Worm (Caenorhabditis elegans): ENCODE data around the gene ZK688.11.

ce11 chrIII:7917667-7918066 is 32.9 kb upstream of the ZK688.11 start, which contains the start of gene gly-3:
- TF ChIP-seq ceh-22 (tag; optimal IDR thresholded peaks at IDR 0.05) (no peak), mec-3 (tag; optimal IDR thresholded peaks at IDR 0.05; ENCODE audit: borderline replicate concordance) (no peak), C08G9.2 (tag; optimal IDR thresholded peaks at IDR 0.05) (no peak), ceh-48 (tag; optimal IDR thresholded peaks at IDR 0.05) (no peak), pha-4 (tag; optimal IDR thresholded peaks at IDR 0.05) (no peak), gmeb-2 (tag; optimal IDR thresholded peaks at IDR 0.05) (no peak), elt-4 (tag; optimal IDR thresholded peaks at IDR 0.05) (no peak), tbx-7 (tag; optimal IDR thresholded peaks at IDR 0.05) (no peak), nfya-1 (tag; optimal IDR thresholded peaks at IDR 0.05) (no peak), ceh-9 (tag; optimal IDR thresholded peaks at IDR 0.05) (no peak), dmd-4 (tag; optimal IDR thresholded peaks at IDR 0.05; ENCODE audit: borderline replicate concordance) (no peak), unc-3 (GFP tag; conservative IDR thresholded peaks at IDR 0.05) (no peak), unc-3 (tag; optimal IDR thresholded peaks at IDR 0.05) (no peak)
